Worm (Caenorhabditis elegans): ENCODE data around the gene dpy-7.

- TF ChIP-seq elt-2 (tag; optimal IDR thresholded peaks at IDR 0.05) (no peak), ama-1 (optimal IDR thresholded peaks at IDR 0.05) (no peak), nhr-77 (tag; optimal IDR thresholded peaks at IDR 0.05) (no peak), unc-39 (tag; optimal IDR thresholded peaks at IDR 0.05) (no peak), ceh-82 (tag; optimal IDR thresholded peaks at IDR 0.05) (no peak), fos-1 (tag; optimal IDR thresholded peaks at IDR 0.05) (no peak), fkh-10 (GFP tag; optimal IDR thresholded peaks at IDR 0.05) (no peak)
Measured at ce11 chrX:7491521-7491920, 46.1 kb downstream of the dpy-7 start.

Data from whole organism, L3 larva.